Worm (Caenorhabditis elegans) whole organism, L1 larva: ENCODE measurements around the gene Y69F12A.1.

ENCODE experiments used
- C16A3.4 ChIP-seq: fragments of 150-350 bp; optimal IDR thresholded peaks from 2 replicates; lab custom pipeline; 2014; ENCODE audit warnings: missing biosample characterization, missing genetic modification characterization
- C34B4.2 ChIP-seq: sonication (generic microtip); optimal IDR thresholded peaks from 2 replicates; lab custom pipeline; 2017; ENCODE audit warnings: mild to moderate bottlenecking, missing genetic modification characterization, missing compliant biosample characterization
- F16B12.6 ChIP-seq: fragments of 150-350 bp; optimal IDR thresholded peaks from 2 replicates; lab custom pipeline; 2014; ENCODE audit warnings: missing biosample characterization, missing genetic modification characterization
- ama-1 ChIP-seq: fragments of 150-350 bp; optimal IDR thresholded peaks from 2 replicates; lab custom pipeline; 2014
- blmp-1 ChIP-seq: fragments of 150-350 bp; optimal IDR thresholded peaks from 2 replicates; lab custom pipeline; 2014; ENCODE audit warnings: missing biosample characterization, missing genetic modification characterization
- ceh-63 ChIP-seq: fragments of 200-800 bp; sonication (Bioruptor generic); optimal IDR thresholded peaks from 2 replicates; lab custom pipeline; 2018; ENCODE audit warnings: mild to moderate bottlenecking, missing genetic modification characterization, missing compliant biosample characterization
- ceh-82 ChIP-seq, 3 experiments: fragments of 150-350 bp in 1 of 3; sonication (generic microtip) in 2 of 3; optimal IDR thresholded peaks; 2 replicates each; lab custom pipeline; 2014 to 2017; ENCODE audit warnings: missing biosample characterization in 3 of 3, missing genetic modification characterization in 3 of 3
- ceh-90 ChIP-seq: sonication (generic microtip); optimal IDR thresholded peaks from 2 replicates; lab custom pipeline; 2016; ENCODE audit warnings: missing genetic modification characterization, missing compliant biosample characterization
- ces-1 ChIP-seq: fragments of 150-350 bp; optimal IDR thresholded peaks from 2 replicates; lab custom pipeline; 2014; ENCODE audit warnings: missing biosample characterization, missing genetic modification reagents, missing genetic modification characterization
- dpl-1 ChIP-seq, 3 experiments: fragments of 150-350 bp in 2 of 3; sonication (generic microtip) in 1 of 3; optimal IDR thresholded peaks; 2 replicates each; lab custom pipeline; 2014 to 2017; ENCODE audit warnings: missing biosample characterization in 3 of 3, missing genetic modification characterization in 3 of 3, missing genetic modification reagents in 3 of 3
- efl-1 ChIP-seq, 4 experiments: fragments of 150-350 bp; optimal IDR thresholded peaks in 3 of 4; peaks in 1 of 4; 1 replicate in 1 of 4; 2 replicates in 3 of 4; lab custom pipeline; 2014; ENCODE audit warnings: missing biosample characterization in 2 of 4, missing genetic modification characterization in 2 of 4, missing genetic modification reagents in 2 of 4
- efl-3 ChIP-seq: fragments of 200-800 bp; sonication (Bioruptor generic); optimal IDR thresholded peaks from 2 replicates; lab custom pipeline; 2018; ENCODE audit warnings: mild to moderate bottlenecking, missing genetic modification characterization, missing compliant biosample characterization
- egl-13 ChIP-seq: sonication (generic microtip); optimal IDR thresholded peaks from 2 replicates; lab custom pipeline; 2016; ENCODE audit warnings: missing genotype, missing genetic modification reagents, missing genetic modification characterization, missing compliant biosample characterization
- egl-27 ChIP-seq, 2 experiments: fragments of 150-350 bp in 1 of 2; sonication (generic microtip); optimal IDR thresholded peaks; 3 replicates each; lab custom pipeline; 2017 to 2018; ENCODE audit warnings: missing biosample characterization in 2 of 2, missing genetic modification characterization in 2 of 2, missing genetic modification reagents in 2 of 2
- elt-2 ChIP-seq: sonication (generic microtip); optimal IDR thresholded peaks from 2 replicates; lab custom pipeline; 2016; ENCODE audit warnings: missing genetic modification characterization, mild to moderate bottlenecking, inconsistent platforms, missing compliant biosample characterization, missing genetic modification reagents
- fkh-4 ChIP-seq: sonication (generic microtip); optimal IDR thresholded peaks from 2 replicates; lab custom pipeline; 2016; ENCODE audit warnings: missing compliant biosample characterization, missing genetic modification characterization, borderline replicate concordance
- fkh-8 ChIP-seq: sonication (generic microtip); optimal IDR thresholded peaks from 2 replicates; lab custom pipeline; 2016; ENCODE audit warnings: mild to moderate bottlenecking, missing genetic modification characterization, missing compliant biosample characterization
- fos-1 ChIP-seq: fragments of 150-350 bp; optimal IDR thresholded peaks from 2 replicates; lab custom pipeline; 2014; ENCODE audit warnings: missing biosample characterization, missing genetic modification characterization
- grh-1 ChIP-seq: fragments of 200-800 bp; sonication (Bioruptor generic); IDR thresholded peaks from 2 replicates; pipeline ENCODE4 v1.3.6; 2022; ENCODE audit warnings: missing genetic modification reagents, missing genetic modification characterization, missing compliant biosample characterization
- hlh-4 ChIP-seq: sonication (generic microtip); optimal IDR thresholded peaks from 2 replicates; lab custom pipeline; 2016; ENCODE audit warnings: mild to moderate bottlenecking, missing genetic modification characterization, missing compliant biosample characterization
- irx-1 ChIP-seq: sonication (generic microtip); optimal IDR thresholded peaks from 2 replicates; lab custom pipeline; 2016; ENCODE audit warnings: missing genetic modification characterization, missing compliant biosample characterization
- lin-14 ChIP-seq: fragments of 200-800 bp; sonication (Bioruptor generic); optimal IDR thresholded peaks from 2 replicates; lab custom pipeline; 2018; ENCODE audit warnings: mild to moderate bottlenecking, missing genetic modification characterization, moderate library complexity, missing compliant biosample characterization
- lin-15B ChIP-seq: fragments of 150-350 bp; sonication (generic microtip); optimal IDR thresholded peaks from 3 replicates; lab custom pipeline; 2014; ENCODE audit warnings: missing biosample characterization, missing genetic modification characterization
- lin-35 ChIP-seq, 2 experiments: fragments of 150-350 bp; optimal IDR thresholded peaks; 2 replicates each; lab custom pipeline; 2014; ENCODE audit warnings: missing biosample characterization in 2 of 2, missing genetic modification characterization in 2 of 2, missing genetic modification reagents in 2 of 2
- lir-3 ChIP-seq: sonication (generic microtip); optimal IDR thresholded peaks from 2 replicates; lab custom pipeline; 2016; ENCODE audit warnings: mild to moderate bottlenecking, missing genetic modification characterization, moderate library complexity, missing compliant biosample characterization; ENCODE audit not compliant: poor library complexity
- lsy-2 ChIP-seq, 2 experiments: fragments of 150-350 bp; optimal IDR thresholded peaks; 2 replicates each; lab custom pipeline; 2014; ENCODE audit warnings: missing biosample characterization in 2 of 2, missing genetic modification characterization in 2 of 2
- mab-9 ChIP-seq: fragments of 200-800 bp; sonication (Bioruptor generic); IDR thresholded peaks from 2 replicates; pipeline ENCODE4 v1.3.6; 2022; ENCODE audit warnings: missing genetic modification reagents, missing genetic modification characterization, missing compliant biosample characterization
- mef-2 ChIP-seq: fragments of 150-350 bp; optimal IDR thresholded peaks from 2 replicates; lab custom pipeline; 2014; ENCODE audit warnings: missing biosample characterization, missing genetic modification characterization
- mep-1 ChIP-seq: fragments of 150-350 bp; optimal IDR thresholded peaks from 2 replicates; lab custom pipeline; 2014; ENCODE audit warnings: missing biosample characterization, missing genetic modification characterization
- nhr-11 ChIP-seq: fragments of 150-350 bp; optimal IDR thresholded peaks from 2 replicates; lab custom pipeline; 2014; ENCODE audit warnings: missing biosample characterization, missing genetic modification characterization
- nhr-20 ChIP-seq: sonication (generic microtip); optimal IDR thresholded peaks from 2 replicates; lab custom pipeline; 2016; ENCODE audit warnings: mild to moderate bottlenecking, missing genetic modification characterization, missing compliant biosample characterization
- nhr-77 ChIP-seq: fragments of 150-350 bp; optimal IDR thresholded peaks from 2 replicates; lab custom pipeline; 2014; ENCODE audit warnings: missing biosample characterization, missing genetic modification characterization
- nhr-90 ChIP-seq: sonication (generic microtip); optimal IDR thresholded peaks from 2 replicates; lab custom pipeline; 2016; ENCODE audit warnings: mild to moderate bottlenecking, missing genetic modification characterization, missing compliant biosample characterization; ENCODE audit not compliant: poor library complexity
- pag-3 ChIP-seq: sonication (generic microtip); optimal IDR thresholded peaks from 2 replicates; lab custom pipeline; 2017; ENCODE audit warnings: missing genetic modification characterization, mild to moderate bottlenecking, missing compliant biosample characterization, antibody characterized with exemption, borderline replicate concordance; ENCODE audit not compliant: insufficient read depth
- pax-3 ChIP-seq: fragments of 200-800 bp; sonication (Bioruptor generic); optimal IDR thresholded peaks from 2 replicates; lab custom pipeline; 2018; ENCODE audit warnings: mild to moderate bottlenecking, missing genetic modification characterization, moderate library complexity, missing compliant biosample characterization
- pqm-1 ChIP-seq: sonication (generic microtip); optimal IDR thresholded peaks from 3 replicates; lab custom pipeline; 2017; ENCODE audit warnings: missing biosample characterization, missing genetic modification characterization
- rnt-1 ChIP-seq: sonication (generic microtip); optimal IDR thresholded peaks from 2 replicates; lab custom pipeline; 2016; ENCODE audit warnings: mild to moderate bottlenecking, missing genetic modification characterization, moderate library complexity, missing compliant biosample characterization
- skn-1 ChIP-seq: fragments of 150-350 bp; optimal IDR thresholded peaks from 2 replicates; lab custom pipeline; 2014; ENCODE audit warnings: missing biosample characterization, missing genetic modification characterization
- snpc-4 ChIP-seq: fragments of 150-350 bp; optimal IDR thresholded peaks from 2 replicates; lab custom pipeline; 2014; ENCODE audit warnings: missing biosample characterization, missing genetic modification characterization
- snu-23 ChIP-seq: sonication (generic microtip); optimal IDR thresholded peaks from 2 replicates; lab custom pipeline; 2016; ENCODE audit warnings: missing genetic modification characterization, missing compliant biosample characterization
- sox-4 ChIP-seq: sonication (generic microtip); optimal IDR thresholded peaks from 2 replicates; lab custom pipeline; 2016; ENCODE audit warnings: missing genetic modification characterization, missing compliant biosample characterization
- sptf-1 ChIP-seq: fragments of 150-350 bp; optimal IDR thresholded peaks from 2 replicates; lab custom pipeline; 2014; ENCODE audit warnings: missing biosample characterization, missing genetic modification characterization
- sup-37 ChIP-seq: fragments of 200-800 bp; sonication (Bioruptor generic); optimal IDR thresholded peaks from 2 replicates; lab custom pipeline; 2018; ENCODE audit warnings: mild to moderate bottlenecking, missing genetic modification characterization, missing compliant biosample characterization
- swsn-7 ChIP-seq: sonication (generic microtip); optimal IDR thresholded peaks from 2 replicates; lab custom pipeline; 2016; ENCODE audit warnings: missing genetic modification characterization, missing compliant biosample characterization
- tbx-2 ChIP-seq: sonication (generic microtip); optimal IDR thresholded peaks from 2 replicates; lab custom pipeline; 2016; ENCODE audit warnings: missing genetic modification characterization, missing compliant biosample characterization
- tlp-1 ChIP-seq: fragments of 150-350 bp; optimal IDR thresholded peaks from 2 replicates; lab custom pipeline; 2014; ENCODE audit warnings: missing biosample characterization, missing genetic modification characterization
- unc-130 ChIP-seq: fragments of 150-350 bp; optimal IDR thresholded peaks from 2 replicates; lab custom pipeline; 2017; ENCODE audit warnings: missing biosample characterization, missing genetic modification characterization, inconsistent platforms
- unc-30 ChIP-seq: sonication (generic microtip); optimal IDR thresholded peaks from 2 replicates; lab custom pipeline; 2017; ENCODE audit warnings: missing biosample characterization, missing genetic modification characterization
- vab-15 ChIP-seq: sonication (generic microtip); optimal IDR thresholded peaks from 2 replicates; lab custom pipeline; 2017; ENCODE audit warnings: missing genotype, mild to moderate bottlenecking, missing genetic modification characterization, missing compliant biosample characterization
- zip-4 ChIP-seq: fragments of 200-800 bp; sonication (Bioruptor generic); optimal IDR thresholded peaks from 2 replicates; lab custom pipeline; 2018; ENCODE audit warnings: mild to moderate bottlenecking, missing genetic modification characterization, moderate library complexity, missing compliant biosample characterization
- ztf-11 ChIP-seq, 2 experiments: sonication (generic microtip); optimal IDR thresholded peaks; 2 replicates each; lab custom pipeline; 2016 to 2017; ENCODE audit warnings: missing genetic modification characterization in 2 of 2, missing biosample characterization in 1 of 2, missing compliant biosample characterization in 1 of 2
- ztf-4 ChIP-seq: fragments of 150-350 bp; optimal IDR thresholded peaks from 2 replicates; lab custom pipeline; 2014; ENCODE audit warnings: missing biosample characterization, missing genetic modification characterization

Gene Y69F12A.1

ce11 chrIII:7463438-7464008 is 6.8 kb downstream of the Y69F12A.1 start, which contains the start of gene H14A12.3:
Gene H14A12.3, plus strand, starts transcription at chrIII:7463797.
- TF ChIP-seq sup-37 (GFP tag; lab: Kevin White, UChicago) (no peak), vab-15 (tag; lab: Kevin White, UChicago) (no peak), ama-1 (lab: Kevin White, UChicago) (no peak), lin-35 (GFP tag; optimal IDR thresholded peaks at IDR 0.05; lab: Kevin White, UChicago) (peak in 1 of 2 experiments; percentile 37), snu-23 (GFP tag; lab: Kevin White, UChicago) (peak; percentile 9), elt-2 (no peak), dpl-1 (GFP tag; optimal IDR thresholded peaks at IDR 0.05; lab: Kevin White, UChicago) (peak in 2 of 3 experiments; percentile 3 to 28), ceh-63 (no peak), nhr-90 (tag; lab: Kevin White, UChicago) (no peak), hlh-4 (no peak), C34B4.2 (tag; lab: Kevin White, UChicago) (no peak), fos-1 (tag; lab: Kevin White, UChicago) (no peak), snpc-4 (tag; lab: Kevin White, UChicago) (no peak), F16B12.6 (tag; lab: Kevin White, UChicago) (no peak), egl-27 (tag; optimal IDR thresholded peaks at IDR 0.05; lab: Kevin White, UChicago) (no peak), efl-1 (optimal IDR thresholded peaks at IDR 0.05; lab: Kevin White, UChicago) (peak; percentile 24 to 29), efl-1 (GFP tag; optimal IDR thresholded peaks at IDR 0.05 in 1 of 2; lab: Kevin White, UChicago) (peak in 1 of 2 experiments; percentile 14), sox-4 (tag; lab: Kevin White, UChicago) (no peak), egl-13 (tag; lab: Kevin White, UChicago) (no peak), pag-3 (tag; lab: Kevin White, UChicago) (no peak), pqm-1 (no peak), ces-1 (GFP tag; lab: Kevin White, UChicago) (no peak), fkh-8 (no peak), ceh-82 (tag; optimal IDR thresholded peaks at IDR 0.05; lab: Kevin White, UChicago) (no peak), pax-3 (tag; lab: Kevin White, UChicago) (no peak), rnt-1 (tag; lab: Kevin White, UChicago) (no peak), irx-1 (tag; lab: Kevin White, UChicago) (no peak), tbx-2 (tag; lab: Kevin White, UChicago) (no peak), skn-1 (tag; lab: Kevin White, UChicago) (peak; percentile 28), ceh-90 (tag; lab: Kevin White, UChicago) (no peak), C16A3.4 (tag; lab: Kevin White, UChicago) (no peak), mef-2 (tag; lab: Kevin White, UChicago) (no peak), ztf-4 (tag; lab: Kevin White, UChicago) (no peak), lir-3 (tag; lab: Kevin White, UChicago) (no peak), ztf-11 (tag; optimal IDR thresholded peaks at IDR 0.05; lab: Kevin White, UChicago) (no peak), nhr-20 (tag; lab: Kevin White, UChicago) (no peak), mab-9 (GFP tag; lab: Robert Waterston, UW) (no peak), efl-3 (GFP tag; lab: Kevin White, UChicago) (no peak), blmp-1 (tag; lab: Kevin White, UChicago) (peak; percentile 44), lin-15B (no peak), mep-1 (tag; lab: Kevin White, UChicago) (peak; percentile 30), zip-4 (GFP tag; lab: Kevin White, UChicago) (no peak), unc-130 (tag; lab: Kevin White, UChicago) (no peak), grh-1 (GFP tag; lab: Robert Waterston, UW) (no peak), fkh-4 (tag; lab: Kevin White, UChicago) (no peak), swsn-7 (tag; lab: Kevin White, UChicago) (no peak), nhr-77 (tag; lab: Kevin White, UChicago) (no peak), nhr-11 (tag; lab: Kevin White, UChicago) (no peak), unc-30 (tag; lab: Kevin White, UChicago) (no peak), sptf-1 (tag; lab: Kevin White, UChicago) (no peak), lin-14 (GFP tag; lab: Kevin White, UChicago) (no peak), lsy-2 (tag; optimal IDR thresholded peaks at IDR 0.05; lab: Kevin White, UChicago) (peak in 1 of 2 experiments; percentile 33), tlp-1 (tag; lab: Kevin White, UChicago) (no peak)
